Worm (Caenorhabditis elegans) whole organism, midembryonic: ENCODE data around the gene F11G11.14.

ENCODE experiments used
- T22C8.4 ChIP-seq: fragments of 200-800 bp; sonication (Bioruptor generic); IDR thresholded peaks from 2 replicates; pipeline ENCODE4 v1.3.6; 2022; ENCODE audit warnings: missing genetic modification characterization, missing compliant biosample characterization
- cog-1 ChIP-seq: sonication (generic microtip); optimal IDR thresholded peaks from 2 replicates; lab custom pipeline; 2016; ENCODE audit warnings: missing genetic modification characterization, missing compliant biosample characterization
- flt-1 ChIP-seq: fragments of 200-800 bp; sonication (Bioruptor generic); IDR thresholded peaks from 2 replicates; pipeline ENCODE4 v1.3.6; 2022; ENCODE audit warnings: missing genetic modification characterization, missing compliant biosample characterization
- klf-2 ChIP-seq: fragments of 200-800 bp; sonication (Bioruptor generic); conservative IDR thresholded peaks from 2 replicates; pipeline ENCODE4 v1.3.6; 2022; ENCODE audit warnings: missing genetic modification reagents, missing genetic modification characterization, missing compliant biosample characterization
- med-1 ChIP-seq: sonication (generic microtip); optimal IDR thresholded peaks from 2 replicates; lab custom pipeline; 2017; ENCODE audit warnings: missing genetic modification characterization, mild to moderate bottlenecking, missing compliant biosample characterization, antibody characterized with exemption, missing genetic modification reagents; ENCODE audit not compliant: insufficient read depth
- ref-1 ChIP-seq: fragments of 200-800 bp; sonication (Bioruptor generic); conservative IDR thresholded peaks from 2 replicates; pipeline ENCODE4 v1.3.6; 2022; ENCODE audit warnings: missing genetic modification reagents, missing genetic modification characterization, missing compliant biosample characterization
- tab-1 ChIP-seq: fragments of 200-800 bp; sonication (Bioruptor generic); IDR thresholded peaks from 2 replicates; pipeline ENCODE4 v1.3.6; 2022; ENCODE audit warnings: missing genetic modification characterization, missing compliant biosample characterization
- ztf-23 ChIP-seq: fragments of 200-800 bp; sonication (Bioruptor generic); IDR thresholded peaks from 2 replicates; pipeline ENCODE4 v1.3.6; 2022; ENCODE audit warnings: missing genetic modification reagents, missing genetic modification characterization, missing compliant biosample characterization
- ztf-29 ChIP-seq: fragments of 200-800 bp; sonication (Bioruptor generic); IDR thresholded peaks from 2 replicates; pipeline ENCODE4 v1.3.6; 2022; ENCODE audit warnings: missing genetic modification reagents, missing genetic modification characterization, missing compliant biosample characterization

ce11 chrII:4837659-4838058, 25.8 kb upstream of the F11G11.14 start, which contains the start of gene C33F10.12:
- TF ChIP-seq ztf-29 (no peak), ref-1 (GFP tag; lab: Robert Waterston, UW) (no peak), klf-2 (GFP tag; lab: Robert Waterston, UW) (no peak), ztf-23 (GFP tag; lab: Robert Waterston, UW) (no peak), T22C8.4 (GFP tag; lab: Robert Waterston, UW) (no peak), flt-1 (GFP tag; lab: Robert Waterston, UW) (no peak), med-1 (GFP tag; lab: Kevin White, UChicago) (no peak), tab-1 (GFP tag; lab: Robert Waterston, UW) (no peak), cog-1 (no peak)
